Worm (Caenorhabditis elegans): Measurements from ENCODE around the gene K10D11.3.

- no peak for TF ChIP-seq lin-13 (GFP tag; optimal IDR thresholded peaks at IDR 0.05)
- no peak for TF ChIP-seq nhr-12 (tag; optimal IDR thresholded peaks at IDR 0.05)
- no peak for TF ChIP-seq unc-55 (GFP tag; optimal IDR thresholded peaks at IDR 0.05)
- TF ChIP-seq nhr-25 (tag; optimal IDR thresholded peaks at IDR 0.05) = no peak
- TF ChIP-seq R02D3.7 (tag; optimal IDR thresholded peaks at IDR 0.05) = no peak
- TF ChIP-seq unc-39 (tag; optimal IDR thresholded peaks at IDR 0.05) = no peak
- TF ChIP-seq lin-39 (tag; optimal IDR thresholded peaks at IDR 0.05) = no peak
- no peak for TF ChIP-seq sma-3 (GFP tag; optimal IDR thresholded peaks at IDR 0.05)
Observed at ce11 chrIV:13008405-13009208, 22.7 kb upstream of the K10D11.3 start, which contains the start of gene mbk-2.

Data from whole organism, L2 larva.